Fruit fly (Drosophila melanogaster) whole organism: ENCODE results near the gene CG42367.

ENCODE experiments used
- CG8478 ChIP-seq: fragments of >200 bp; optimal IDR thresholded peaks from 2 replicates; lab custom pipeline; 2018; ENCODE audit warnings: inconsistent platforms
- Dll ChIP-seq: fragments of >200 bp; optimal IDR thresholded peaks from 2 replicates; lab custom pipeline; 2017
- pan ChIP-seq: fragments of >200 bp; optimal IDR thresholded peaks from 2 replicates; lab custom pipeline; 2017
- psq ChIP-seq: fragments of >200 bp; optimal IDR thresholded peaks from 2 replicates; lab custom pipeline; 2017
- usp ChIP-seq: fragments of >200 bp; optimal IDR thresholded peaks from 2 replicates; lab custom pipeline; 2017; ENCODE audit warnings: missing biosample characterization, missing genetic modification characterization, mixed read lengths

DNA sequence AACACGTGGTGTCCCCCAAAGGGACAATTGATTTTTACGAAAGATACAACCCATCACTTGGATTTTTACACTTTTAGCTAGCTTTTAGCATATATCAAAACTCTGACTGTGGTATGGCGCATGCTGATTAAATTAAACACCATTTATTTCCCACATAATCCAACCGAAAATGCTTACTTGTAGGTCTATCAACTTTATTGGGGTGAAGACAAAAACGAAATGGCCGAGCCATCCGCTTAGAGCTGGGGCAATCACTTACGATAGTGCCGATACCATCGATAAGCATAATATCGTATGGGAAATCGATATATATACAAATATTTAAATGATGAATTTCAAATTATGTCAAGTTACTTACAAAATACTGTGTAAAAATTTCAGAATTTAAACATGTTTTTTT lies 33.1 kb upstream of the CG42367 start, which contains the start of gene RpS2:
- TF ChIP-seq psq (lab: Kevin White, UChicago) = no peak
- TF ChIP-seq usp (GFP tag; lab: Kevin White, UChicago) = no peak
- no peak for TF ChIP-seq pan (lab: Kevin White, UChicago)
- no peak for TF ChIP-seq CG8478 (lab: Kevin White, UChicago)
- no peak for TF ChIP-seq Dll (lab: Kevin White, UChicago)
